Worm (Caenorhabditis elegans): ENCODE data around the gene sri-2.

DNA sequence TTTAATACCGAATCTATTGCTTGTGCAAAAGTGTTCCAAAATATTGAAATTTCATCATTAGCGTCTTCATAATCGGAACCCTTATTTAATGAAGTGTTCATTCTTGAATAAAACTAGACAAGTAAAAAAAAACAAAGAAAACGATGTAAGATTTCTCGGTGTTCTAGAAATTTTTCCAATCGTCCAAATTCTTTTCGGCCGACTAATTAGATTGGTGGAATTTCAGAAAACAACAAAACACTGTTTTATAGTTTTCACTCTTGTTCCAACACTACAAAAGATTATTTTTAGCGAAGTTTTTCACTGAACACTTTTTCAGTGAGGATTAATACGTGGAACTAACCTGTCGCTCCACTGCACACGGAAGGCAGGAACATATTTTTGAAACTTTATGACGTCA, 12.3 kb downstream of the sri-2 start, which contains the start of gene srw-56:
- no peak for TF ChIP-seq ama-1 (optimal IDR thresholded peaks at IDR 0.05)
- no peak for TF ChIP-seq tbx-11 (GFP tag; IDR thresholded peaks at IDR 0.05)

All from whole organism, early embryonic.